Fruit fly (Drosophila melanogaster): ENCODE data around the gene cad.
A peak's percentile ranks its signal among the peaks of the same experiment; 100 is the strongest.

The cad gene

dm6 chr2L:20735121-20735855 lies 35.2 kb upstream of the cad start:
- TF ChIP-seq trem (tag; optimal IDR thresholded peaks at IDR 0.05): peak; percentile 4
- peak; percentile 70 for TF ChIP-seq cg (GFP tag; optimal IDR thresholded peaks at IDR 0.05)
- TF ChIP-seq Pdp1 (GFP tag; optimal IDR thresholded peaks at IDR 0.05): peak in 1 of 2 experiments; percentile 78
- TF ChIP-seq D19B (GFP tag; optimal IDR thresholded peaks at IDR 0.05): no peak
- TF ChIP-seq MESR4 (GFP tag; optimal IDR thresholded peaks at IDR 0.05): peak; percentile 38
- TF ChIP-seq mld (GFP tag; IDR thresholded peaks at IDR 0.05; ENCODE audit: partially characterized antibody): 0 out of 3 replicates have a peak, but pooled peaks have one; percentile 26
- TF ChIP-seq CG2116 (GFP tag; optimal IDR thresholded peaks at IDR 0.05): peak; percentile 96
- TF ChIP-seq CHES-1-like (GFP tag; optimal IDR thresholded peaks at IDR 0.05): no peak
- 0 out of 2 replicates have a peak, but pooled peaks have one; percentile 28 for TF ChIP-seq Dref (GFP tag; IDR thresholded peaks at IDR 0.05)
- peak; percentile 69 for TF ChIP-seq sd (tag; optimal IDR thresholded peaks at IDR 0.05)
- peak; percentile 58 for TF ChIP-seq Med (GFP tag)
- no peak for TF ChIP-seq Xrp1 (GFP tag; IDR thresholded peaks at IDR 0.05)
- TF ChIP-seq E2f2 (GFP tag; IDR thresholded peaks at IDR 0.05): peak; percentile 7; the same call in 1 of the 2 replicates
- TF ChIP-seq CG9437 (GFP tag; optimal IDR thresholded peaks at IDR 0.05): no peak
- TF ChIP-seq maf-S (GFP tag; optimal IDR thresholded peaks at IDR 0.05): no peak
- TF ChIP-seq zf30C (GFP tag; optimal IDR thresholded peaks at IDR 0.05): no peak
- TF ChIP-seq Stat92E (GFP tag; optimal IDR thresholded peaks at IDR 0.05): no peak
- no peak for TF ChIP-seq CG12071 (GFP tag; optimal IDR thresholded peaks at IDR 0.05)
- 0 out of 2 replicates have a peak, but pooled peaks have one; percentile 21 for TF ChIP-seq stc (GFP tag; IDR thresholded peaks at IDR 0.05)
- TF ChIP-seq sna (GFP tag; IDR thresholded peaks at IDR 0.05; ENCODE audit: partially characterized antibody): 0 out of 2 replicates have a peak, but pooled peaks have one; percentile 8
- no peak for TF ChIP-seq slp2 (GFP tag; optimal IDR thresholded peaks at IDR 0.05)
- TF ChIP-seq CG9727 (GFP tag; optimal IDR thresholded peaks at IDR 0.05): peak; percentile 56
- TF ChIP-seq Blimp-1 (GFP tag; optimal IDR thresholded peaks at IDR 0.05): peak; percentile 91
- no peak for TF ChIP-seq Opbp (GFP tag; IDR thresholded peaks at IDR 0.05; ENCODE audit: partially characterized antibody)
- peak in 1 of 2 experiments; percentile 52 for TF ChIP-seq crp (GFP tag; optimal IDR thresholded peaks at IDR 0.05)
- TF ChIP-seq CG17829 (tag; optimal IDR thresholded peaks at IDR 0.05): no peak
- TF ChIP-seq MBD-R2 (GFP tag; IDR thresholded peaks at IDR 0.05): peak; percentile 15; the same call in 1 of the 2 replicates
- TF ChIP-seq CG11560 (tag; IDR thresholded peaks at IDR 0.05): no peak
- TF ChIP-seq CG3281 (GFP tag; optimal IDR thresholded peaks at IDR 0.05): peak; percentile 6
- no peak for TF ChIP-seq CG8388 (GFP tag; optimal IDR thresholded peaks at IDR 0.05)
- peak; percentile 15 for TF ChIP-seq twi (tag; optimal IDR thresholded peaks at IDR 0.05)
- 0 out of 3 replicates have a peak, but pooled peaks have one; percentile 34 for TF ChIP-seq zfh1 (GFP tag; IDR thresholded peaks at IDR 0.05)
- 0 out of 3 replicates have a peak, but pooled peaks have one; percentile 9 for TF ChIP-seq vnd (GFP tag; IDR thresholded peaks at IDR 0.05; ENCODE audit: partially characterized antibody)
- peak; percentile 58 for TF ChIP-seq ci (GFP tag; IDR thresholded peaks at IDR 0.05)
- 0 out of 3 replicates have a peak, but pooled peaks have one; percentile 23 for TF ChIP-seq zen2 (GFP tag; IDR thresholded peaks at IDR 0.05; ENCODE audit: partially characterized antibody)
- TF ChIP-seq Six4 (GFP tag; optimal IDR thresholded peaks at IDR 0.05): no peak
- TF ChIP-seq bigmax (GFP tag; optimal IDR thresholded peaks at IDR 0.05): peak; percentile 94
- TF ChIP-seq Rfx (GFP tag; IDR thresholded peaks at IDR 0.05): peak; percentile 39; the same call in 1 of the 2 replicates
- peak; percentile 66 for TF ChIP-seq dm (GFP tag; optimal IDR thresholded peaks at IDR 0.05)
- TF ChIP-seq CG9609 (GFP tag; optimal IDR thresholded peaks at IDR 0.05): no peak
- TF ChIP-seq CG13287 (GFP tag; IDR thresholded peaks at IDR 0.05; ENCODE audit: partially characterized antibody): peak; percentile 8; the same call in 1 of the 2 replicates
- TF ChIP-seq CG2875 (GFP tag; optimal IDR thresholded peaks at IDR 0.05): no peak
- peak; percentile 30 for TF ChIP-seq nom (GFP tag; optimal IDR thresholded peaks at IDR 0.05)
- no peak for TF ChIP-seq CG10267 (tag; optimal IDR thresholded peaks at IDR 0.05)
- TF ChIP-seq Dek (tag; optimal IDR thresholded peaks at IDR 0.05): no peak
- TF ChIP-seq YL-1 (GFP tag; optimal IDR thresholded peaks at IDR 0.05): peak; percentile 14

Measured in whole organism, embryonic.